Fruit fly (Drosophila melanogaster) whole organism, prepupa: ENCODE data around the gene CG10298.

Experiments
- CG10631 ChIP-seq: fragments of 200-800 bp; sonication (Bioruptor generic); optimal IDR thresholded peaks from 2 replicates; lab custom pipeline; 2016; ENCODE audit warnings: missing biosample characterization, missing genetic modification characterization
- CG10669 ChIP-seq: fragments of 200-800 bp; sonication (Bioruptor generic); optimal IDR thresholded peaks from 3 replicates; lab custom pipeline; 2018; ENCODE audit warnings: missing biosample characterization, mild to moderate bottlenecking, missing genetic modification characterization, moderate library complexity
- CG8632 ChIP-seq: fragments of 200-800 bp; sonication (Bioruptor generic); optimal IDR thresholded peaks from 3 replicates; lab custom pipeline; 2016; ENCODE audit warnings: missing biosample characterization, missing genetic modification characterization
- CG9139 ChIP-seq: fragments of 200-800 bp; sonication (Bioruptor generic); optimal IDR thresholded peaks from 3 replicates; lab custom pipeline; 2017; ENCODE audit warnings: missing biosample characterization, mild to moderate bottlenecking, missing genetic modification characterization
- Hr38 ChIP-seq: sonication (Bioruptor generic); optimal IDR thresholded peaks from 2 replicates; lab custom pipeline; 2016; ENCODE audit warnings: missing biosample characterization, missing genetic modification characterization
- Hr39 ChIP-seq: fragments of 200-800 bp; sonication (Bioruptor generic); optimal IDR thresholded peaks from 2 replicates; lab custom pipeline; 2016; ENCODE audit warnings: missing biosample characterization, missing genetic modification characterization
- Lpt ChIP-seq: fragments of 200-800 bp; sonication (Bioruptor generic); optimal IDR thresholded peaks from 3 replicates; lab custom pipeline; 2016; ENCODE audit warnings: missing biosample characterization, missing genetic modification characterization
- OdsH ChIP-seq: fragments of 200-800 bp; sonication (Bioruptor generic); optimal IDR thresholded peaks from 3 replicates; lab custom pipeline; 2016; ENCODE audit warnings: missing biosample characterization, missing genetic modification characterization
- fd59A ChIP-seq: fragments of 200-800 bp; sonication (Bioruptor generic); optimal IDR thresholded peaks from 2 replicates; lab custom pipeline; 2017; ENCODE audit warnings: missing biosample characterization, mild to moderate bottlenecking, missing genetic modification characterization, missing genetic modification reagents
- fkh ChIP-seq: fragments of 200-800 bp; sonication (Bioruptor generic); optimal IDR thresholded peaks from 3 replicates; lab custom pipeline; 2017; ENCODE audit warnings: missing biosample characterization, mild to moderate bottlenecking, missing genetic modification characterization, moderate library complexity
- net ChIP-seq: fragments of 200-800 bp; sonication (Bioruptor generic); optimal IDR thresholded peaks from 3 replicates; lab custom pipeline; 2016; ENCODE audit warnings: missing biosample characterization, missing genetic modification characterization
- salr ChIP-seq, 2 experiments: fragments of 200-800 bp; sonication (Bioruptor generic); optimal IDR thresholded peaks; 3 replicates each; lab custom pipeline; 2016 to 2018; ENCODE audit warnings: missing biosample characterization in 2 of 2, missing genetic modification characterization in 2 of 2, mild to moderate bottlenecking in 1 of 2

DNA sequence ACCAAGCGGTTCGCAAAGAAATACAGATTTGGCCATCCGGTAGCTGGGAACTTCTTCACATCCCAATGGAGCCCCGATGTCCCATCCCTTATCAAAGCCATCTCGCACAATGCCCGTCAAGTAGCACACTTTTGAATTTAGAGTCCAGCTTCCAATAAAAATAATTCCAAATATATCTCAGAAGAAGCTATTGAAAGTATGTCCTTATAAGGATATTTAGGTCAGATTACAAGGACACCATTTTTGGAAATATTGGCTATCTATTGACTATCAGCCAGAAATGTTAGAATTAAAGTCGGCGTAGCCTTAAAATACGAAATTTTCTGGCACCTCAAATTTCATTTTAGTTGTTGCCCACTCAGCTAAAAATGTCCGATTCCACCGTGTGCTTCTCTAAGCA is at the start of gene CG10298:
- TF ChIP-seq salr (GFP tag; optimal IDR thresholded peaks at IDR 0.05; lab: Kevin White, UChicago) (no peak), CG9139 (GFP tag; lab: Kevin White, UChicago) (no peak), net (GFP tag; lab: Kevin White, UChicago) (no peak), fd59A (GFP tag; lab: Kevin White, UChicago) (no peak), fkh (GFP tag; lab: Kevin White, UChicago) (no peak), CG10669 (GFP tag; lab: Kevin White, UChicago) (no peak), Hr39 (GFP tag; lab: Kevin White, UChicago) (no peak), CG10631 (GFP tag; lab: Kevin White, UChicago) (no peak), OdsH (GFP tag; lab: Kevin White, UChicago) (no peak), Hr38 (GFP tag; lab: Kevin White, UChicago) (no peak), Lpt (GFP tag; lab: Kevin White, UChicago) (no peak), CG8632 (GFP tag; lab: Kevin White, UChicago) (no peak)
